Worm (Caenorhabditis elegans) whole organism, L4/young adult: ENCODE results near the gene neg-1.

Experiments
- W03F9.2 ChIP-seq: fragments of 150-350 bp; optimal IDR thresholded peaks from 2 replicates; lab custom pipeline; 2014; ENCODE audit warnings: missing biosample characterization, missing genetic modification characterization
- dao-5 ChIP-seq: sonication (generic microtip); optimal IDR thresholded peaks from 2 replicates; lab custom pipeline; 2016; ENCODE audit warnings: missing genotype, missing genetic modification characterization, moderate library complexity, missing compliant biosample characterization
- him-1 ChIP-seq: sonication (generic microtip); optimal IDR thresholded peaks from 2 replicates; lab custom pipeline; 2016; ENCODE audit warnings: missing genotype, missing genetic modification reagents, missing genetic modification characterization, missing compliant biosample characterization

Gene neg-1

DNA sequence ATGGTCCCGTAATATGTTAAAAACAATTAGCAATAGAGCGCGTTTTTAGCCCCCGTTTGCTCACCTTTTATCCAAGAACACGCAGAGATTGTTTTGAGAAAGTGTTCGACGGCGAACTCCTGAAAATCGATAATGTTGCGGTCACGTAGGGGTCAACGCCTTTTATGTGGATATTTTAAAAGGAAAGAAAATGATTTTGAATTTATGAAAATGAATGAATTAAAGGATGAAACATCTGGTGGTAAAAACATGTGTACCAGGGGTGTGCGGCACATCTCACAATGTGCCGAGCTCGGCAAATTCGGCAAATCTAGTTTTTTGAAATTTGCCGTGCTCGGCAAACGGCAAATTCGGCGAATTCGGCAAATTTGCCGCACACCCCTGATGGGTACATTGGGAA, 25.4 kb upstream of the neg-1 start, which contains the start of gene F13A2.4:
Gene F13A2.4, minus strand, starts transcription at position 101 of the 400 bp plus-strand sequence.
- TF ChIP-seq dao-5 (tag; lab: Kevin White, UChicago) = no peak
- no peak for TF ChIP-seq W03F9.2 (tag; lab: Kevin White, UChicago)
- no peak for TF ChIP-seq him-1 (tag; lab: Kevin White, UChicago)

DNA sequence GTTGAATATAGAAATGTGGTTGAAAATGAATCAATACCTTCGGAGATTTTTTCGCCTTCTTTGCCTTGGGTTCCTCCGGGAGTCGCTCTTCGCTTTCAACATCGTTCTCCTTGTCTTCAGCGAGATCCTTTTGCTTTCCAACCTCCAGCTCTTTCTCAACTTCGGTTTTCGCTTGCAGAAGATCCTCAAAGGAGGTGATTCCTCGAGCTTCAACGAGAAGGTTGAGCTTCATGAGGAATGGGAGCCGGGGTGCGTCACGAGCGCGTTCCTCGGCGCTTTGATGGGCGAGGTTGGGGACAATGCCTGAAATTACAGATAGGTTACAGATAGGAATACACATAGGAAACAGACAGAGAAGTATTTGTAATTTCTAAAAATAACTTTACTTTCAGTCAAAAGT, 24.2 kb upstream of the neg-1 start:
- TF ChIP-seq him-1 (tag; lab: Kevin White, UChicago) (no peak), W03F9.2 (tag; lab: Kevin White, UChicago) (no peak), dao-5 (tag; lab: Kevin White, UChicago) (no peak)

DNA sequence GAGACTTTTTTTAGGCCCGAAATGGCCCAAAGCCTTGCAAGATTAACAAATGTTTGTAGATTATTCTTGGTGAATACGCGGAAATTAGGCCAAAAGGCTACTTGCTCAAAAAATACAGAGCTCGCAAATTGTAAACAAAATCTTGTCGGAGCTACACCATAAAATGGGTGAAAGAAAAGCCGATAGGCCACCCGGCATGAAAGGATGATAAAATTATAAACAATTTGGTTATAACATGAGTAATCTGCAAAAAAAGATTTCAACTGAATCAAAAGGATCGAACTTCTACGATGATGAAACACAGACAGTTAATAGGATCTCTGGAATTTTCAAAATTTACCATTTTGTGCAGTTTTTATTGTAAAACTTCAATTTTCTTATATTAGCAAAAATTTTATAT, 23.5 kb upstream of the neg-1 start:
- no peak for TF ChIP-seq him-1 (tag; lab: Kevin White, UChicago)
- TF ChIP-seq W03F9.2 (tag; lab: Kevin White, UChicago) = no peak
- TF ChIP-seq dao-5 (tag; lab: Kevin White, UChicago) = no peak

DNA sequence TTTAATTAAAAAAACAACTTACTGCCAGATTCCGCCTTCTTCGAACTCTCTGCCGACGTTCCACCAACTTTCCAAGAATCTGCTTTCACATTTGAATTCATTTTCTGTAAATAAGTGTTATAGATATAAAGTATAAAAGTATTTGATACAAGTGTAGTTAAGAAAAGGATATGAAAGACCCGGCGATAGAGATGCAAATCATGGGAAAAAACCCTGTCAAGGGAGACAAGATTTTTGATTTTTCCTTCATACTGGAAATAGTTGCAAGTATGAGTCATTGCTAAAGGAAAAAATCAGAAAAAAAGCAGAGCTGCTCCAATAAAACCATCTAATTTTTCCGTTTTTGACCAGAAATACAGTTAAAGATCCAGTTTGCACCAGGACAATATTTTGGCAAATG, 21.6 kb upstream of the neg-1 start, which contains the start of gene F13A2.3:
Gene F13A2.3, minus strand, starts transcription at position 101 of the 400 bp plus-strand sequence.
- TF ChIP-seq dao-5 (tag; lab: Kevin White, UChicago) (no peak), him-1 (tag; lab: Kevin White, UChicago) (no peak), W03F9.2 (tag; lab: Kevin White, UChicago) (no peak)

DNA sequence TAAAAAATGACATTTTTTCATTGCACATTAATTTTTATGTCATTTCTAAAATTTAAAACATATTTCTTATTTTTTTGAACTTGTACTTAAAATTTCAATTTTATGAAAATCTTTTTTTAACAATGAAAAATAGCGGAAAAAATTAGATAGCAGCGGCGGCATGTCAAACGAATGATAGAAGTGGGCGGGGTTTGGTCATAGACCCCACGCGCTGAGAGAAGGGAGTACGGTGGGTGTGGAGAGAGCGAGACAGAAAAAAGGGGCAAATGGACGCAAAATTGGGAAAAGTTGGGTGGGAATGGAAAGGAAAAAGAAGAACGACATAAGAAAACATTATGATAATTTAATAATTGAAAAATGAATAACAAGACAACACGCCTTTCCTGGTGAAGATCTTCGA, 13.2 kb upstream of the neg-1 start:
- TF ChIP-seq W03F9.2 (tag; lab: Kevin White, UChicago) = no peak
- no peak for TF ChIP-seq him-1 (tag; lab: Kevin White, UChicago)
- TF ChIP-seq dao-5 (tag; lab: Kevin White, UChicago) = no peak

DNA sequence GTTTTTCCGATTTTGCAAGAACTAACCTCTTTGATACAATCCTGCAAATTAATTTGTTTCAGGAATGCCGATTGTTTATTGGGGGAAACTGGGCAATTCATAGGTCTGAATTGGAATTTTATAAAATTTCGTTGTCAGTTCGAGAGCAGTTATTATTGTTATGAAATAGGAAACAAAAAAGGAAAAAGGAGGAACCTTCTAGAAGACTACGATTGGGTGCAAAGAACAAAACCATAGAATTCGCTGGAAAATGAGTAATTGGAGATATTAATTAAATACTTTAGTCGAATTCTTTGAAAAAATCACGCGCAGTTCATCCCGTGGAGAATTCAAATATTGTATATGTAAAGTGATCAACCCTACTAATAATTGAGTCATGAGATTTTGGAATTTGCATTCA, 12.7 kb upstream of the neg-1 start, which contains the start of gene F13A2.9:
Gene F13A2.9, minus strand, starts transcription at position 101 of the 400 bp plus-strand sequence.
- TF ChIP-seq dao-5 (tag; lab: Kevin White, UChicago) (no peak), him-1 (tag; lab: Kevin White, UChicago) (no peak)

DNA sequence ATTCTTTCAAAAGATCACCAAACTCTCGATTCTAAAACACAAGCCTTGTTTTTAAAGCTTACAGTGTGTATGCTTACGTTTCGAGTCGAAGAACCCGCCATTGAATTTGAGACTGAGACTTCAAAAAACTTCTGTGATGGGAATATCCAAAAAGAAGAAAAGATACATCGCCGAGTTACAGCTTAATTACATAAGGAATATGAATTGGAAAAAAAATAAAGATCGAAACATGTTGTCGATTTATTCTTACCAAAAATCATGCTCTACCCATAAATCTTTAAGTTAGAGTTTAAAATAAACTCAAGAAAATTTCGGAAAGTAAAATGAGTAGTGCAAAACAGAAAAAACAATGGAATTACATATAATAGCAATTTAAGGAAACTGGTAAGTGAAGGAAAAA, 11.5 kb upstream of the neg-1 start, which contains the start of gene F13A2.10:
Gene F13A2.10, minus strand, starts transcription at position 101 of the 400 bp plus-strand sequence.
- TF ChIP-seq W03F9.2 (tag; lab: Kevin White, UChicago) = no peak
- no peak for TF ChIP-seq him-1 (tag; lab: Kevin White, UChicago)
- TF ChIP-seq dao-5 (tag; lab: Kevin White, UChicago) = no peak

DNA sequence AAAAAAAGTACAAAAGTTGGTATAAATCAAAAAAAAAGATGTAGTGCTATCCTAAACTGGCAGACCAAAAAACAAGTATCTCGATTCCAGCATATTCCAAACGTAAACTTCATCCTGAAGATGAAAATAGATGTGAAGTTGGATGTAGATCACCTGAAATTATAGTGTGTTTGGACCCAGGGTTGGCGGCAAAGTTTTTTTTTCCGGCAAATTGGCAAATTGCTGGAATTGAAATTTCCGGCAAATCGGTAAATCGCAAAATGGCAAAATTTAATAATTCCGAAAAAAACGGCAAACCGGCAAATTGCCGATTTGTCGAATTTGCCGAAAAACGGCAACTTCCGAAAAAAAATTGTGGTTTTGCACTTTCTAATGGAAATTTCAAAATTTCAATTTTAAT, 9.8 kb upstream of the neg-1 start, which contains the start of gene F13A2.2:
Gene F13A2.2, minus strand, starts transcription at position 101 of the 400 bp plus-strand sequence.
- no peak for TF ChIP-seq W03F9.2 (tag; lab: Kevin White, UChicago)
- TF ChIP-seq dao-5 (tag; lab: Kevin White, UChicago) = no peak
- TF ChIP-seq him-1 (tag; lab: Kevin White, UChicago) = no peak

DNA sequence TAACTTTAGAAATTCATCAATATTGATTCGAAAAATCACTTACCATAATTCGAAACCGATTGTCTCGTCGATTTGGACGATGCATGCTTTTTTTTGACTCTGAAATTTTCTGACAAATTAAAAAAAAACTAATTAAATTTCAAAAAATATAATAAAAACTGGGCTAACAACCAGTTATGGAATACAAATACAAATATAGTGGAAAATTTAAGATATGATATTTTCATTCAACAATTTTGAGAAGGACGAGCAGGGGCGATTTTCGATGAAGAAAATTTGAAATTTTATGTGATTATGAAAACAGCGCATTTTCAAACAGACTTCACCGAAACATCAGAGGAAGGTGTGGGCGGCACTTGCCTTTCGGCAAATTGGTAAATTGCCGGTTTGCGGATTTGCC, 7.6 kb upstream of the neg-1 start, which contains the start of gene F13A2.1:
Gene F13A2.1, minus strand, starts transcription at position 101 of the 400 bp plus-strand sequence.
- TF ChIP-seq him-1 (tag; lab: Kevin White, UChicago) (no peak), W03F9.2 (tag; lab: Kevin White, UChicago) (no peak), dao-5 (tag; lab: Kevin White, UChicago) (no peak)

DNA sequence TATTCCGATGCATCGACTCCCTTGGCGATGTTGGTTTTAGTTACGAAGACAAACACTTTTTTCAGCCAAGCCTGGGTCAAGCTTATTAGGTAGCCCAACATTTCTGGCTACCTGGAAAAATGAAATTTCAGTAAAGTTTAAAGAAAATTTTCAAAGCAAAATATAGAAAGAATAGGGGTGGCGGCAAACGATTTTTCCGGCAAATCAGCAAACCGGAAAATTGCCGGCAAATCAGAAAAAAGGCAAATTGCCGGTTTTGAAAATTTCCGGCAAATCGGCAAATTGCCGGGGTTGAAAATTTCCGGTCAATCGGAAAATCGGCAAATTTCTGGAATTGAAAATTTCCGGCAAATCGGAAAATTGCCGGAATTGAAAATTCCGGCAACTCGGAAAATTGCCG, 2.9 kb upstream of the neg-1 start, which contains the start of gene F32D1.8:
Gene F32D1.8, minus strand, starts transcription at position 101 of the 400 bp plus-strand sequence.
- TF ChIP-seq W03F9.2 (tag; lab: Kevin White, UChicago) (no peak), him-1 (tag; lab: Kevin White, UChicago) (no peak), dao-5 (tag; lab: Kevin White, UChicago) (no peak)

DNA sequence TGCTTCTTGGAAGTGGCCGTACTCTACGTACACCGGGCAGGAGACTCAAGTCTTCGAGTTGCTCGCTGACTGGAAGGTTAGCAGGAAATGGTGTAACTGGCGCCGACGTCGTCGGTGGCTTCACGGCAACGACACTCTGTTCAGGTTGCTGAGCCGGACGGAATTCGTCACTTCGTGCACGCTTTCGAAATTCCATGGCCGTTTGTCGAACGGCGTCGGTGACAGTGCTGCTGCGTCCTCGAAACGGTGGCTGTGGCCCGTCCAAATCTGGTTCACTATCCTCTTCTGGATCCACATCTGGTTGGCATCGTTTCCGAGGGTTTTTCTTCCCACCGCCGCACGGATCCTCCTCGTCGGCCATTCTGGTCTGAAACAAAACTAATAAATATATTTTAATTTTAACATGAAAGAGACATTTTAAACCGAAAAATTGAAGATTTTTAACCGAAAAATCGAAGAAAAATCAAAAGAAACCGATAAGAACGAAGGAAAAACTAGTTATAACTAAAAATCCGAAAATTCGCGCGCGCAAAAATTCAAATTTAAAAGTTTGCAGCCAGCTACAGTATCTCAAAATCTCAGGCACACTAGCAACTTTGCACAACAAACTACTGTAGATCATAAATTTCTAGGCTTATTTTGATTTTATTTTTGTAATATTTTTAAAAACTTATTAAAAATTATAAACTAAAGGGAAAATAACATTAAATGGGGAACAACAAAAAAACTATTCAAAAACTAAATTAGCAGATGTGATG, 1.3 kb upstream of the neg-1 start, which contains the start of gene F32D1.7:
Gene F32D1.7, minus strand, starts transcription at position 367 of the 758 bp plus-strand sequence.
- no peak for TF ChIP-seq dao-5 (tag; lab: Kevin White, UChicago)
- TF ChIP-seq W03F9.2 (tag; lab: Kevin White, UChicago) = peak; percentile 11
- no peak for TF ChIP-seq him-1 (tag; lab: Kevin White, UChicago)

DNA sequence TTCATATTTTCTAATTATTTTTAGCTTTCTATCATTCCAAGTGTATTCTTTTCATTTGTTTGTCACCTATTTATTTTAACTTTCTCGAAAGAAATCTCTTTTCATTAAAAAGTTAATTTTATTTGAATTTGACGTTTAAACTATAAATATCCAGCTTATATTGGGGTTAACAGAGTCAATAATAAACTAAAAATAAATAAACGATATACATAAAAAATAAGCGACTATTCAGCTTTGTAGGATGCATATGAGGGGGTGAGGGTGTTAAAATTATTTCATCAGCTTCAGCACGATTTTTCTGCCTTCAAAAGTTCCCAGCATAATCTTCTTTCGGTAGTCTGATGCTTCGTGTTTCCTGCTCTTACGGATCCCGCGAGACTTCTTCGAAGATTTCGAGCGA, 1.0 kb downstream of the neg-1 start:
- TF ChIP-seq W03F9.2 (tag; lab: Kevin White, UChicago) = no peak
- no peak for TF ChIP-seq him-1 (tag; lab: Kevin White, UChicago)
- TF ChIP-seq dao-5 (tag; lab: Kevin White, UChicago) = no peak

DNA sequence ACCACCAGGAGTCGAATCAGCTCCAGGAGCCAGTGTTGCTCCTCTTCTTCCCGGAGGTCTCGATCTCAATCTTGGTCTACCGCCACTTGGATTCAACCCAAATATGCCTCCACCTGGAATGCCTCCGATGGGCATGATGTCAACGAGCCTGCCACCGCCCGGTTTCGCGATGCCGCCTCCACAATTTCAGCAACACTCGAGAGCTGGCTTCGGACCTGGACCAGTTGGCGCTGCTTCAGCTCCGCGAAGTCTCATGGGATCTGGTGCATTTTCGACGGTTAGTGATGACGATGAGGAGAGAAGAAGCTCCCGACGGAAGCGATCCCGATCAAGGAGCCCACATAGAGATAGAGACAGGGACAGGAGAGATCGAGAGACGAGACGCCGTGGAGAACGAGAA, 1.7 kb downstream of the neg-1 start:
- no peak for TF ChIP-seq him-1 (tag; lab: Kevin White, UChicago)
- TF ChIP-seq W03F9.2 (tag; lab: Kevin White, UChicago) = no peak
